Fruit fly (Drosophila melanogaster) whole organism, embryonic: ENCODE measurements around the gene Sclp.
A peak's percentile ranks its signal among the peaks of the same experiment; 100 is the strongest.

Experiments
- ATbp ChIP-seq: fragments of 200-800 bp; sonication (Bioruptor generic); optimal IDR thresholded peaks from 2 replicates; lab custom pipeline; 2017; ENCODE audit warnings: missing biosample characterization, mild to moderate bottlenecking, missing genetic modification characterization, missing genetic modification reagents
- Adf1 ChIP-seq: fragments of 200-800 bp; sonication (Bioruptor generic); IDR thresholded peaks from 2 replicates; pipeline ENCODE4 v1.3.6; 2022; ENCODE audit warnings: missing biosample characterization, missing genetic modification characterization
- Atf-2 ChIP-seq: fragments of 200-800 bp; sonication (Bioruptor generic); optimal IDR thresholded peaks from 2 replicates; lab custom pipeline; 2016; ENCODE audit warnings: missing biosample characterization, missing genetic modification characterization
- Awh ChIP-seq: fragments of 200-800 bp; sonication (Bioruptor generic); IDR thresholded peaks from 2 replicates; pipeline ENCODE4, ENCODE4 v1.3.6; 2022; ENCODE audit warnings: missing biosample characterization, missing genetic modification characterization
- B-H2 ChIP-seq: fragments of 200-800 bp; sonication (Bioruptor generic); optimal IDR thresholded peaks from 2 replicates; lab custom pipeline; 2018; ENCODE audit warnings: missing biosample characterization, mild to moderate bottlenecking, missing genetic modification characterization
- Bdp1 ChIP-seq: fragments of 200-800 bp; sonication (Bioruptor generic); optimal IDR thresholded peaks from 3 replicates; lab custom pipeline; 2016; ENCODE audit warnings: missing biosample characterization, missing genetic modification characterization
- C15 ChIP-seq: fragments of 200-800 bp; sonication (Bioruptor generic); IDR thresholded peaks from 3 replicates; pipeline ENCODE4 v1.3.6; 2022; ENCODE audit warnings: missing biosample characterization, missing genetic modification characterization
- CG10543 ChIP-seq: fragments of 200-800 bp; sonication (Bioruptor generic); optimal IDR thresholded peaks from 3 replicates; lab custom pipeline; 2017; ENCODE audit warnings: missing biosample characterization, mild to moderate bottlenecking, missing genetic modification characterization, moderate library complexity
- CG11093 ChIP-seq: fragments of 200-800 bp; sonication (Bioruptor generic); IDR thresholded peaks from 3 replicates; pipeline ENCODE4 v1.3.6; 2022; ENCODE audit warnings: missing biosample characterization, missing genetic modification characterization
- CG11696 ChIP-seq: fragments of 200-800 bp; sonication (Bioruptor generic); IDR thresholded peaks from 2 replicates; pipeline ENCODE4 v1.3.6; 2022; ENCODE audit warnings: missing biosample characterization, missing genetic modification characterization
- CG12071 ChIP-seq: fragments of 200-800 bp; sonication (Bioruptor generic); optimal IDR thresholded peaks from 3 replicates; lab custom pipeline; 2018; ENCODE audit warnings: missing biosample characterization, mild to moderate bottlenecking, missing genetic modification characterization
- CG12659 ChIP-seq: fragments of 200-800 bp; sonication (Bioruptor generic); optimal IDR thresholded peaks from 3 replicates; lab custom pipeline; 2017; ENCODE audit warnings: mild to moderate bottlenecking, missing biosample characterization, missing genetic modification reagents, missing genetic modification characterization
- CG14860 ChIP-seq: fragments of 200-800 bp; sonication (Bioruptor generic); IDR thresholded peaks from 3 replicates; pipeline ENCODE4 v1.3.6; 2022; ENCODE audit warnings: missing biosample characterization, missing genetic modification characterization; ENCODE audit not compliant: partially characterized antibody
- CG15269 ChIP-seq: fragments of 200-800 bp; sonication (Bioruptor generic); optimal IDR thresholded peaks from 2 replicates; lab custom pipeline; 2018; ENCODE audit warnings: missing biosample characterization, mild to moderate bottlenecking, missing genetic modification characterization, moderate library complexity
- CG15696 ChIP-seq: fragments of 200-800 bp; sonication (Bioruptor generic); optimal IDR thresholded peaks from 2 replicates; lab custom pipeline; 2019; ENCODE audit warnings: missing biosample characterization, mild to moderate bottlenecking, missing genetic modification characterization, moderate library complexity
- CG2889 ChIP-seq: fragments of 200-800 bp; sonication (Bioruptor generic); IDR thresholded peaks from 3 replicates; pipeline ENCODE4 v1.3.6; 2022; ENCODE audit warnings: missing biosample characterization, missing genetic modification characterization
- CG30020 ChIP-seq: fragments of 200-800 bp; optimal IDR thresholded peaks from 2 replicates; lab custom pipeline; 2019; ENCODE audit warnings: missing biosample characterization, mild to moderate bottlenecking, missing genetic modification characterization, moderate library complexity
- CG3847 ChIP-seq: fragments of 200-800 bp; sonication (Bioruptor generic); IDR thresholded peaks from 2 replicates; pipeline ENCODE4 v1.3.6; 2022; ENCODE audit warnings: missing biosample characterization, missing genetic modification characterization
- CG4707 ChIP-seq: fragments of 200-800 bp; sonication (Bioruptor generic); optimal IDR thresholded peaks from 2 replicates; lab custom pipeline; 2018; ENCODE audit warnings: missing biosample characterization, mild to moderate bottlenecking, missing genetic modification characterization, moderate library complexity
- CG6683 ChIP-seq: fragments of 200-800 bp; sonication (Bioruptor generic); optimal IDR thresholded peaks from 2 replicates; lab custom pipeline; 2017; ENCODE audit warnings: missing biosample characterization, mild to moderate bottlenecking, missing genetic modification characterization, missing genetic modification reagents
- CG8359 ChIP-seq: fragments of 200-800 bp; sonication (Bioruptor generic); optimal IDR thresholded peaks from 2 replicates; lab custom pipeline; 2017; ENCODE audit warnings: missing biosample characterization, mild to moderate bottlenecking, missing genetic modification characterization, borderline replicate concordance
- CTCF ChIP-seq: fragments of 200-800 bp; sonication (Bioruptor generic); optimal IDR thresholded peaks from 2 replicates; lab custom pipeline; 2017; ENCODE audit warnings: missing biosample characterization, mild to moderate bottlenecking, missing genetic modification characterization, moderate library complexity
- CoRest ChIP-seq: fragments of 200-800 bp; sonication (Bioruptor generic); optimal IDR thresholded peaks from 3 replicates; lab custom pipeline; 2018; ENCODE audit warnings: missing biosample characterization, mild to moderate bottlenecking, missing genetic modification characterization, moderate library complexity
- Dfd ChIP-seq, 2 experiments: fragments of >200 bp; optimal IDR thresholded peaks; 2 replicates each; lab custom pipeline; 2017; ENCODE audit warnings: missing biosample characterization in 2 of 2, missing genetic modification characterization in 2 of 2
- E2f2 ChIP-seq: fragments of 200-800 bp; sonication (Bioruptor generic); IDR thresholded peaks from 2 replicates; pipeline ENCODE4 v1.3.6; 2022; ENCODE audit warnings: missing biosample characterization, missing genetic modification characterization
- Eip74EF ChIP-seq, 2 experiments: fragments of 200-800 bp in 1 of 2; fragments of >200 bp in 1 of 2; sonication (Bioruptor generic) in 1 of 2; optimal IDR thresholded peaks; 2 replicates each; lab custom pipeline; 2017 to 2019; ENCODE audit warnings: missing biosample characterization in 2 of 2, missing genetic modification characterization in 2 of 2, mild to moderate bottlenecking in 1 of 2, moderate library complexity in 1 of 2
- HLH3B ChIP-seq: fragments of 200-800 bp; sonication (Bioruptor generic); IDR thresholded peaks from 2 replicates; pipeline ENCODE4 v1.3.6; 2022; ENCODE audit warnings: missing biosample characterization, missing genetic modification characterization
- Lim3 ChIP-seq: fragments of 200-800 bp; sonication (Bioruptor generic); IDR thresholded peaks from 2 replicates; pipeline ENCODE4 v1.3.6; 2022; ENCODE audit warnings: missing biosample characterization, missing genetic modification characterization
- Mad ChIP-seq: fragments of 200-800 bp; sonication (Bioruptor generic); optimal IDR thresholded peaks from 2 replicates; lab custom pipeline; 2016; ENCODE audit warnings: missing biosample characterization, missing genetic modification characterization
- Max ChIP-seq: fragments of 200-800 bp; sonication (Bioruptor generic); optimal IDR thresholded peaks from 2 replicates; lab custom pipeline; 2016; ENCODE audit warnings: missing biosample characterization, mild to moderate bottlenecking, missing genetic modification characterization
- Opbp ChIP-seq: fragments of 200-800 bp; sonication (Bioruptor generic); IDR thresholded peaks from 3 replicates; pipeline ENCODE4 v1.3.6; 2022; ENCODE audit warnings: missing biosample characterization, missing genetic modification characterization; ENCODE audit not compliant: partially characterized antibody
- Spps ChIP-seq: fragments of 200-800 bp; sonication (Bioruptor generic); optimal IDR thresholded peaks from 2 replicates; lab custom pipeline; 2018; ENCODE audit warnings: missing biosample characterization, mild to moderate bottlenecking, missing genetic modification characterization
- Ssrp ChIP-seq: fragments of 200-800 bp; sonication (Bioruptor generic); optimal IDR thresholded peaks from 2 replicates; lab custom pipeline; 2018; ENCODE audit warnings: missing biosample characterization, mild to moderate bottlenecking, missing genetic modification characterization, moderate library complexity
- Trl ChIP-seq, 3 experiments: fragments of >200 bp in 2 of 3; fragments of 200-800 bp in 1 of 3; sonication (Bioruptor generic) in 1 of 3; optimal IDR thresholded peaks; 2 replicates in 1 of 3; 3 replicates in 2 of 3; lab custom pipeline; 2016 to 2017; ENCODE audit warnings: missing biosample characterization in 1 of 3, missing genetic modification characterization in 1 of 3
- Usf ChIP-seq: fragments of 200-800 bp; sonication (Bioruptor generic); optimal IDR thresholded peaks from 2 replicates; lab custom pipeline; 2017; ENCODE audit warnings: missing genotype, missing biosample characterization, missing genetic modification characterization
- bbx ChIP-seq: fragments of 200-800 bp; sonication (Bioruptor generic); IDR thresholded peaks from 2 replicates; pipeline ENCODE4 v1.3.6; 2022; ENCODE audit warnings: missing biosample characterization, missing genetic modification characterization; ENCODE audit not compliant: partially characterized antibody
- br ChIP-seq: fragments of >200 bp; optimal IDR thresholded peaks from 2 replicates; lab custom pipeline; 2017
- btn ChIP-seq: fragments of 200-800 bp; sonication (Bioruptor generic); optimal IDR thresholded peaks from 2 replicates; lab custom pipeline; 2016; ENCODE audit warnings: missing biosample characterization, missing genetic modification characterization
- dati ChIP-seq: fragments of 200-800 bp; sonication (Bioruptor generic); IDR thresholded peaks from 2 replicates; pipeline ENCODE4 v1.3.6; 2022; ENCODE audit warnings: missing biosample characterization, missing genetic modification characterization
- disco-r ChIP-seq: fragments of 200-800 bp; sonication (Bioruptor generic); optimal IDR thresholded peaks from 2 replicates; lab custom pipeline; 2016; ENCODE audit warnings: missing biosample characterization, missing genetic modification characterization
- exex ChIP-seq: fragments of 200-800 bp; sonication (Bioruptor generic); optimal IDR thresholded peaks from 4 replicates; lab custom pipeline; 2018; ENCODE audit warnings: missing biosample characterization, mild to moderate bottlenecking, missing genetic modification characterization, moderate library complexity
- gfzf ChIP-seq: fragments of 200-800 bp; sonication (Bioruptor generic); optimal IDR thresholded peaks from 2 replicates; lab custom pipeline; 2016; ENCODE audit warnings: missing biosample characterization, mild to moderate bottlenecking, missing genetic modification characterization, moderate library complexity
- hb ChIP-seq: fragments of 200-800 bp; sonication (Bioruptor generic); IDR thresholded peaks from 3 replicates; pipeline ENCODE4 v1.3.6; 2022; ENCODE audit warnings: missing biosample characterization, missing genetic modification characterization; ENCODE audit not compliant: partially characterized antibody
- ind ChIP-seq: fragments of 200-800 bp; sonication (Bioruptor generic); optimal IDR thresholded peaks from 3 replicates; lab custom pipeline; 2016; ENCODE audit warnings: missing biosample characterization, missing genetic modification characterization
- lola ChIP-seq, 3 experiments: fragments of >200 bp in 2 of 3; fragments of 200-800 bp in 1 of 3; sonication (Bioruptor generic) in 1 of 3; optimal IDR thresholded peaks; 2 replicates each; lab custom pipeline; 2017 to 2019; ENCODE audit warnings: missing biosample characterization in 3 of 3, missing genetic modification characterization in 3 of 3, mild to moderate bottlenecking in 1 of 3, moderate library complexity in 1 of 3
- pum ChIP-seq: fragments of 200-800 bp; sonication (Bioruptor generic); optimal IDR thresholded peaks from 2 replicates; lab custom pipeline; 2016; ENCODE audit warnings: missing biosample characterization, missing genetic modification characterization
- row ChIP-seq: fragments of 200-800 bp; sonication (Bioruptor generic); IDR thresholded peaks from 3 replicates; pipeline ENCODE4 v1.3.6; 2022; ENCODE audit warnings: missing biosample characterization, missing genetic modification characterization
- sug ChIP-seq: fragments of 200-800 bp; optimal IDR thresholded peaks from 2 replicates; lab custom pipeline; 2019; ENCODE audit warnings: missing biosample characterization, mild to moderate bottlenecking, missing genetic modification characterization, moderate library complexity
- tgo ChIP-seq: fragments of 200-800 bp; sonication (Bioruptor generic); IDR thresholded peaks from 3 replicates; pipeline ENCODE4 v1.3.6; 2022; ENCODE audit warnings: missing biosample characterization, missing genetic modification characterization
- wdn ChIP-seq: fragments of 200-800 bp; sonication (Bioruptor generic); IDR thresholded peaks from 2 replicates; pipeline ENCODE4 v1.3.6; 2022; ENCODE audit warnings: missing biosample characterization, missing genetic modification characterization
- z ChIP-seq: fragments of 200-800 bp; sonication (Bioruptor generic); IDR thresholded peaks from 3 replicates; pipeline ENCODE4 v1.3.6; 2022; ENCODE audit warnings: missing biosample characterization, missing genetic modification characterization

The Sclp gene

dm6 chrX:11885356-11885755 is 39.1 kb downstream of the Sclp start (continued):
- TF ChIP-seq Atf-2 (GFP tag; lab: Kevin White, UChicago) (no peak), CTCF (GFP tag; lab: Kevin White, UChicago) (no peak), CG11696 (GFP tag; lab: Robert Waterston, UW) (no peak), Ssrp (peak; percentile 3), Mad (no peak), CG14860 (no peak), exex (tag; lab: Kevin White, UChicago) (peak; percentile 26), z (no peak), disco-r (GFP tag; lab: Kevin White, UChicago) (no peak), bbx (no peak), lola (GFP tag; optimal IDR thresholded peaks at IDR 0.05; lab: Kevin White, UChicago) (no peak), CG15269 (tag; lab: Kevin White, UChicago) (peak; percentile 78), CG15696 (tag; lab: Kevin White, UChicago) (no peak), CG8359 (no peak), row (GFP tag; lab: Robert Waterston, UW) (peak; percentile 79), CG2889 (no peak), Bdp1 (GFP tag; lab: Kevin White, UChicago) (no peak), Trl (optimal IDR thresholded peaks at IDR 0.05; lab: Kevin White, UChicago) (no peak), Trl (GFP tag; optimal IDR thresholded peaks at IDR 0.05; lab: Kevin White, UChicago) (no peak), hb (GFP tag; lab: Robert Waterston, UW) (no peak), ind (GFP tag; lab: Kevin White, UChicago) (peak; percentile 29), CG3847 (peak; percentile 48), Spps (tag; lab: Kevin White, UChicago) (no peak), C15 (GFP tag; lab: Robert Waterston, UW) (no peak), CG12071 (no peak), CoRest (peak; percentile 54), B-H2 (GFP tag; lab: Kevin White, UChicago) (peak; percentile 18), dati (GFP tag; lab: Robert Waterston, UW) (no peak), CG10543 (GFP tag; lab: Kevin White, UChicago) (peak; percentile 76), Awh (GFP tag; lab: Robert Waterston, UW) (0 out of 2 replicates have a peak, but pooled peaks have one; percentile 16), CG6683 (GFP tag; lab: Kevin White, UChicago) (peak; percentile 5), E2f2 (no peak), CG30020 (tag; lab: Kevin White, UChicago) (no peak), wdn (GFP tag; lab: Robert Waterston, UW) (no peak), pum (no peak), Adf1 (GFP tag; lab: Robert Waterston, UW) (no peak; the same call in 1 of the 2 replicates), CG11093 (GFP tag; lab: Robert Waterston, UW) (no peak), ATbp (peak; percentile 32), sug (tag; lab: Kevin White, UChicago) (peak; percentile 47), Max (GFP tag; lab: Kevin White, UChicago) (no peak), CG12659 (peak; percentile 58), Dfd (GFP tag; optimal IDR thresholded peaks at IDR 0.05; lab: Kevin White, UChicago) (no peak), br (lab: Kevin White, UChicago) (no peak), CG4707 (no peak), btn (no peak), Usf (GFP tag; lab: Kevin White, UChicago) (no peak), HLH3B (GFP tag; lab: Robert Waterston, UW) (peak; percentile 10; the same call in 1 of the 2 replicates), tgo (GFP tag; lab: Robert Waterston, UW) (no peak), Lim3 (no peak), Eip74EF (GFP tag; optimal IDR thresholded peaks at IDR 0.05; lab: Kevin White, UChicago) (no peak), gfzf (no peak), Opbp (GFP tag; lab: Robert Waterston, UW) (no peak)
